Worm (Caenorhabditis elegans) whole organism, L1 larva: ENCODE results near the gene D1086.1.

Source experiments
- C34B4.2 ChIP-seq: sonication (generic microtip); optimal IDR thresholded peaks from 2 replicates; lab custom pipeline; 2017; ENCODE audit warnings: mild to moderate bottlenecking, missing genetic modification characterization, missing compliant biosample characterization
- aly-2 ChIP-seq: fragments of 150-350 bp; optimal IDR thresholded peaks from 2 replicates; lab custom pipeline; 2014; ENCODE audit warnings: missing biosample characterization, missing genetic modification characterization
- dpl-1 ChIP-seq, 3 experiments: fragments of 150-350 bp in 2 of 3; sonication (generic microtip) in 1 of 3; optimal IDR thresholded peaks; 2 replicates each; lab custom pipeline; 2014 to 2017; ENCODE audit warnings: missing biosample characterization in 3 of 3, missing genetic modification characterization in 3 of 3, missing genetic modification reagents in 3 of 3
- egl-27 ChIP-seq, 2 experiments: fragments of 150-350 bp in 1 of 2; sonication (generic microtip); optimal IDR thresholded peaks; 3 replicates each; lab custom pipeline; 2017 to 2018; ENCODE audit warnings: missing biosample characterization in 2 of 2, missing genetic modification characterization in 2 of 2, missing genetic modification reagents in 2 of 2
- isw-1 ChIP-seq: fragments of 200-800 bp; sonication (Bioruptor generic); IDR thresholded peaks from 2 replicates; pipeline ENCODE4 v1.3.6; 2022; ENCODE audit warnings: missing genetic modification characterization, missing compliant biosample characterization
- mep-1 ChIP-seq: fragments of 150-350 bp; optimal IDR thresholded peaks from 2 replicates; lab custom pipeline; 2014; ENCODE audit warnings: missing biosample characterization, missing genetic modification characterization
- nhr-28 ChIP-seq: fragments of 150-350 bp; optimal IDR thresholded peaks from 2 replicates; lab custom pipeline; 2014; ENCODE audit warnings: missing biosample characterization, missing genetic modification characterization
- nhr-90 ChIP-seq: sonication (generic microtip); optimal IDR thresholded peaks from 2 replicates; lab custom pipeline; 2016; ENCODE audit warnings: mild to moderate bottlenecking, missing genetic modification characterization, missing compliant biosample characterization; ENCODE audit not compliant: poor library complexity
- snpc-4 ChIP-seq: fragments of 150-350 bp; optimal IDR thresholded peaks from 2 replicates; lab custom pipeline; 2014; ENCODE audit warnings: missing biosample characterization, missing genetic modification characterization
- sptf-1 ChIP-seq: fragments of 150-350 bp; optimal IDR thresholded peaks from 2 replicates; lab custom pipeline; 2014; ENCODE audit warnings: missing biosample characterization, missing genetic modification characterization
- unc-86 ChIP-seq: sonication (generic microtip); optimal IDR thresholded peaks from 2 replicates; lab custom pipeline; 2016; ENCODE audit warnings: missing genetic modification characterization, missing compliant biosample characterization
- ztf-11 ChIP-seq, 2 experiments: sonication (generic microtip); optimal IDR thresholded peaks; 2 replicates each; lab custom pipeline; 2016 to 2017; ENCODE audit warnings: missing genetic modification characterization in 2 of 2, missing biosample characterization in 1 of 2, missing compliant biosample characterization in 1 of 2

DNA sequence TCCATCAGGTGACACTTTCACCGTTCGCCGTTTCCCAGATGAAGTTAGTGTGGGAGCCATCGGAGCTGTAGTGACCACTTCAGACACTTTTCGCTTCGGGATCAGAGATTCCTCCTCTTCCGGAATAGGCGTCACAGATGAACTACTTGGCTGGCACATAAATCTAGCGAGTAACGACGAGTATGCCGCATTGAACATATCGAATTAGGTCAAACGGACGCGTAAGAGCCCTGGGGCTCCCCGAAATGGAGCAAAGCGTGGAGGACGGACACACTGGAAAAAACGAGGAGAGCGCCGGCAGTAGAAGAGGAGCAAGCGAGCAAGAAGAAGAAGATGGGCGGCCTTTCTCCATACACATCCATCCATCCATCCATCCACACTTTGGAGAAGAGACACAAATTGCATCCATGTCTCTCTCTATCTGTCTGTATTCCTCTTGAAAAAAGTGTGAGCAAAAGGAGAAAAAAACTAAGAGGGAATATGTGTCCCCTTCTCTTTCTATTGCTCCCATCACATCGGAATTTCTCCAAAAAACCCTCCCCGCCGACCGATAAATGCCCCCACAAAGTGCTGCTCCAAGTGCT, 27.8 kb downstream of the D1086.1 start:
- TF ChIP-seq dpl-1 (GFP tag; optimal IDR thresholded peaks at IDR 0.05; lab: Kevin White, UChicago) = no peak
- no peak for TF ChIP-seq egl-27 (tag; optimal IDR thresholded peaks at IDR 0.05; lab: Kevin White, UChicago)
- no peak for TF ChIP-seq C34B4.2
- no peak for TF ChIP-seq sptf-1
- no peak for TF ChIP-seq aly-2 (tag; lab: Kevin White, UChicago)
- TF ChIP-seq nhr-90 (tag; lab: Kevin White, UChicago) = no peak
- TF ChIP-seq snpc-4 (tag; lab: Kevin White, UChicago) = no peak
- TF ChIP-seq nhr-28 (tag; lab: Kevin White, UChicago) = no peak
- no peak for TF ChIP-seq unc-86 (tag; lab: Kevin White, UChicago)
- TF ChIP-seq mep-1 (tag; lab: Kevin White, UChicago) = no peak
- no peak for TF ChIP-seq isw-1 (GFP tag; lab: Robert Waterston, UW)
- TF ChIP-seq ztf-11 (tag; optimal IDR thresholded peaks at IDR 0.05; lab: Kevin White, UChicago) = no peak
